Worm (Caenorhabditis elegans) whole organism, midembryonic: Measurements from ENCODE around the gene Y73B6A.3.

Source experiments
- T22C8.4 ChIP-seq: fragments of 200-800 bp; sonication (Bioruptor generic); IDR thresholded peaks from 2 replicates; pipeline ENCODE4 v1.3.6; 2022; ENCODE audit warnings: missing genetic modification characterization, missing compliant biosample characterization
- cog-1 ChIP-seq: sonication (generic microtip); optimal IDR thresholded peaks from 2 replicates; lab custom pipeline; 2016; ENCODE audit warnings: missing genetic modification characterization, missing compliant biosample characterization
- flt-1 ChIP-seq: fragments of 200-800 bp; sonication (Bioruptor generic); IDR thresholded peaks from 2 replicates; pipeline ENCODE4 v1.3.6; 2022; ENCODE audit warnings: missing genetic modification characterization, missing compliant biosample characterization
- klf-2 ChIP-seq: fragments of 200-800 bp; sonication (Bioruptor generic); conservative IDR thresholded peaks from 2 replicates; pipeline ENCODE4 v1.3.6; 2022; ENCODE audit warnings: missing genetic modification reagents, missing genetic modification characterization, missing compliant biosample characterization
- med-1 ChIP-seq: sonication (generic microtip); optimal IDR thresholded peaks from 2 replicates; lab custom pipeline; 2017; ENCODE audit warnings: missing genetic modification characterization, mild to moderate bottlenecking, missing compliant biosample characterization, antibody characterized with exemption, missing genetic modification reagents; ENCODE audit not compliant: insufficient read depth
- ref-1 ChIP-seq: fragments of 200-800 bp; sonication (Bioruptor generic); conservative IDR thresholded peaks from 2 replicates; pipeline ENCODE4 v1.3.6; 2022; ENCODE audit warnings: missing genetic modification reagents, missing genetic modification characterization, missing compliant biosample characterization
- tab-1 ChIP-seq: fragments of 200-800 bp; sonication (Bioruptor generic); IDR thresholded peaks from 2 replicates; pipeline ENCODE4 v1.3.6; 2022; ENCODE audit warnings: missing genetic modification characterization, missing compliant biosample characterization
- ztf-23 ChIP-seq: fragments of 200-800 bp; sonication (Bioruptor generic); IDR thresholded peaks from 2 replicates; pipeline ENCODE4 v1.3.6; 2022; ENCODE audit warnings: missing genetic modification reagents, missing genetic modification characterization, missing compliant biosample characterization
- ztf-29 ChIP-seq: fragments of 200-800 bp; sonication (Bioruptor generic); IDR thresholded peaks from 2 replicates; pipeline ENCODE4 v1.3.6; 2022; ENCODE audit warnings: missing genetic modification reagents, missing genetic modification characterization, missing compliant biosample characterization

The Y73B6A.3 gene

ce11 chrIV:6757011-6757410, 16.9 kb upstream of the Y73B6A.3 start, which contains the start of gene usp-4:
Gene usp-4, plus strand, starts transcription at chrIV:6757311.
- TF ChIP-seq ztf-29 (GFP tag; lab: Robert Waterston, UW): no peak
- TF ChIP-seq tab-1 (GFP tag; lab: Robert Waterston, UW): no peak
- TF ChIP-seq med-1 (GFP tag; lab: Kevin White, UChicago): no peak
- TF ChIP-seq cog-1 (tag; lab: Kevin White, UChicago): no peak
- no peak for TF ChIP-seq T22C8.4 (GFP tag; lab: Robert Waterston, UW)
- TF ChIP-seq ref-1 (GFP tag; lab: Robert Waterston, UW): no peak

ce11 chrIV:6756374-6756773, 16.3 kb upstream of the Y73B6A.3 start:
- TF ChIP-seq med-1 (GFP tag; lab: Kevin White, UChicago) (peak; percentile 79), ztf-23 (peak; percentile 93), tab-1 (GFP tag; lab: Robert Waterston, UW) (no peak; the same call in 1 of the 2 replicates), ztf-29 (GFP tag; lab: Robert Waterston, UW) (peak; percentile 89), flt-1 (GFP tag; lab: Robert Waterston, UW) (peak; percentile 92), klf-2 (GFP tag; lab: Robert Waterston, UW) (peak; percentile 75; the same call in 1 of the 2 replicates), T22C8.4 (GFP tag; lab: Robert Waterston, UW) (peak; percentile 68), ref-1 (GFP tag; lab: Robert Waterston, UW) (peak; percentile 58), cog-1 (tag; lab: Kevin White, UChicago) (peak; percentile 81)

ce11 chrIV:6751213-6751612, 11.1 kb upstream of the Y73B6A.3 start:
- TF ChIP-seq tab-1 (GFP tag; lab: Robert Waterston, UW) (no peak), cog-1 (tag; lab: Kevin White, UChicago) (no peak), T22C8.4 (GFP tag; lab: Robert Waterston, UW) (no peak), med-1 (GFP tag; lab: Kevin White, UChicago) (no peak), flt-1 (GFP tag; lab: Robert Waterston, UW) (no peak), ztf-23 (no peak), klf-2 (GFP tag; lab: Robert Waterston, UW) (no peak), ref-1 (GFP tag; lab: Robert Waterston, UW) (no peak), ztf-29 (GFP tag; lab: Robert Waterston, UW) (no peak)

ce11 chrIV:6750117-6750516, 10.0 kb upstream of the Y73B6A.3 start:
- TF ChIP-seq tab-1 (GFP tag; lab: Robert Waterston, UW): no peak
- TF ChIP-seq med-1 (GFP tag; lab: Kevin White, UChicago): no peak
- TF ChIP-seq flt-1 (GFP tag; lab: Robert Waterston, UW): no peak
- TF ChIP-seq T22C8.4 (GFP tag; lab: Robert Waterston, UW): no peak
- no peak for TF ChIP-seq ref-1 (GFP tag; lab: Robert Waterston, UW)
- TF ChIP-seq ztf-23: no peak
- TF ChIP-seq cog-1 (tag; lab: Kevin White, UChicago): no peak
- TF ChIP-seq ztf-29 (GFP tag; lab: Robert Waterston, UW): no peak
- TF ChIP-seq klf-2 (GFP tag; lab: Robert Waterston, UW): no peak

- TF ChIP-seq tab-1 (GFP tag; lab: Robert Waterston, UW) (no peak), ztf-29 (GFP tag; lab: Robert Waterston, UW) (no peak), flt-1 (GFP tag; lab: Robert Waterston, UW) (no peak), ref-1 (GFP tag; lab: Robert Waterston, UW) (no peak), med-1 (GFP tag; lab: Kevin White, UChicago) (no peak), cog-1 (tag; lab: Kevin White, UChicago) (no peak), ztf-23 (no peak), klf-2 (GFP tag; lab: Robert Waterston, UW) (no peak), T22C8.4 (GFP tag; lab: Robert Waterston, UW) (no peak)
Measured at ce11 chrIV:6748491-6748890, 8.4 kb upstream of the Y73B6A.3 start, which contains the start of gene lin-45. Gene lin-45, minus strand, starts transcription at chrIV:6748572.

ce11 chrIV:6747652-6748051, 7.6 kb upstream of the Y73B6A.3 start:
- TF ChIP-seq med-1 (GFP tag; lab: Kevin White, UChicago) (no peak), cog-1 (tag; lab: Kevin White, UChicago) (peak; percentile 13), flt-1 (GFP tag; lab: Robert Waterston, UW) (0 out of 2 replicates have a peak, but pooled peaks have one; percentile 13)

ce11 chrIV:6747083-6747482, 7.0 kb upstream of the Y73B6A.3 start:
- no peak for TF ChIP-seq med-1 (GFP tag; lab: Kevin White, UChicago)

- TF ChIP-seq ztf-23 (no peak), med-1 (GFP tag; lab: Kevin White, UChicago) (no peak), flt-1 (GFP tag; lab: Robert Waterston, UW) (no peak), tab-1 (GFP tag; lab: Robert Waterston, UW) (no peak), ztf-29 (GFP tag; lab: Robert Waterston, UW) (no peak), cog-1 (tag; lab: Kevin White, UChicago) (no peak), T22C8.4 (GFP tag; lab: Robert Waterston, UW) (no peak), ref-1 (GFP tag; lab: Robert Waterston, UW) (no peak), klf-2 (GFP tag; lab: Robert Waterston, UW) (no peak)
Measured at ce11 chrIV:6742159-6742558, 2.1 kb upstream of the Y73B6A.3 start, which contains the start of gene smg-7. Gene smg-7, minus strand, starts transcription at chrIV:6742443.
